Fruit fly (Drosophila melanogaster) whole organism, prepupa: Measurements from ENCODE around the gene CG12010.

Experiments used
- Blimp-1 ChIP-seq: fragments of 200-800 bp; sonication (Bioruptor generic); optimal IDR thresholded peaks from 3 replicates; lab custom pipeline; 2017; ENCODE audit warnings: missing biosample characterization, missing genetic modification characterization, mild to moderate bottlenecking, moderate library complexity, missing genetic modification reagents
- CG10631 ChIP-seq: fragments of 200-800 bp; sonication (Bioruptor generic); optimal IDR thresholded peaks from 2 replicates; lab custom pipeline; 2016; ENCODE audit warnings: missing biosample characterization, missing genetic modification characterization
- CG10669 ChIP-seq: fragments of 200-800 bp; sonication (Bioruptor generic); optimal IDR thresholded peaks from 3 replicates; lab custom pipeline; 2018; ENCODE audit warnings: missing biosample characterization, mild to moderate bottlenecking, missing genetic modification characterization, moderate library complexity
- CG11294 ChIP-seq: fragments of 200-800 bp; sonication (Bioruptor generic); IDR thresholded peaks from 2 replicates; pipeline ENCODE4 v1.3.6; 2022; ENCODE audit warnings: missing biosample characterization, missing genetic modification characterization
- CG11902 ChIP-seq: fragments of 200-800 bp; sonication (Bioruptor generic); optimal IDR thresholded peaks from 3 replicates; lab custom pipeline; 2016; ENCODE audit warnings: missing biosample characterization, missing genetic modification characterization
- CG15336 ChIP-seq: fragments of 200-800 bp; sonication (Bioruptor generic); IDR thresholded peaks from 2 replicates; pipeline ENCODE4 v1.3.6; 2022; ENCODE audit warnings: missing biosample characterization, missing genetic modification characterization
- CG1621 ChIP-seq: fragments of 200-800 bp; sonication (Bioruptor generic); optimal IDR thresholded peaks from 3 replicates; lab custom pipeline; 2018; ENCODE audit warnings: missing biosample characterization, mild to moderate bottlenecking, missing genetic modification characterization
- CG3032 ChIP-seq: fragments of 200-800 bp; optimal IDR thresholded peaks from 2 replicates; lab custom pipeline; 2019; ENCODE audit warnings: missing biosample characterization, mild to moderate bottlenecking, missing genetic modification characterization, moderate library complexity
- CG31627 ChIP-seq: fragments of 200-800 bp; sonication (Bioruptor generic); optimal IDR thresholded peaks from 3 replicates; lab custom pipeline; 2016; ENCODE audit warnings: missing biosample characterization, missing genetic modification characterization
- CG32006 ChIP-seq: fragments of 200-800 bp; sonication (Bioruptor generic); optimal IDR thresholded peaks from 3 replicates; lab custom pipeline; 2017; ENCODE audit warnings: missing biosample characterization, mild to moderate bottlenecking, missing genetic modification characterization
- CG34406 ChIP-seq: fragments of 200-800 bp; sonication (Bioruptor generic); optimal IDR thresholded peaks from 3 replicates; lab custom pipeline; 2016; ENCODE audit warnings: missing biosample characterization, missing genetic modification characterization
- CG3919 ChIP-seq: fragments of 200-800 bp; sonication (Bioruptor generic); optimal IDR thresholded peaks from 3 replicates; lab custom pipeline; 2016; ENCODE audit warnings: missing biosample characterization, missing genetic modification characterization
- CG4318 ChIP-seq: fragments of 200-800 bp; sonication (Bioruptor generic); optimal IDR thresholded peaks from 3 replicates; lab custom pipeline; 2017; ENCODE audit warnings: missing biosample characterization, mild to moderate bottlenecking, missing genetic modification characterization
- CG6276 ChIP-seq: fragments of 200-800 bp; sonication (Bioruptor generic); optimal IDR thresholded peaks from 2 replicates; lab custom pipeline; 2017; ENCODE audit warnings: missing biosample characterization, mild to moderate bottlenecking, missing genetic modification characterization
- CG6808 ChIP-seq: fragments of 200-800 bp; sonication (Bioruptor generic); optimal IDR thresholded peaks from 3 replicates; lab custom pipeline; 2017; ENCODE audit warnings: missing biosample characterization, missing genetic modification characterization, mild to moderate bottlenecking, moderate library complexity, missing genetic modification reagents
- CG6854 ChIP-seq: fragments of 200-800 bp; sonication (Bioruptor generic); optimal IDR thresholded peaks from 2 replicates; lab custom pipeline; 2017; ENCODE audit warnings: missing biosample characterization, mild to moderate bottlenecking, missing genetic modification characterization
- CG8319 ChIP-seq: fragments of 200-800 bp; sonication (Bioruptor generic); optimal IDR thresholded peaks from 3 replicates; lab custom pipeline; 2016; ENCODE audit warnings: missing biosample characterization, missing genetic modification characterization
- CG9139 ChIP-seq: fragments of 200-800 bp; sonication (Bioruptor generic); optimal IDR thresholded peaks from 3 replicates; lab custom pipeline; 2017; ENCODE audit warnings: missing biosample characterization, mild to moderate bottlenecking, missing genetic modification characterization
- Eip75B ChIP-seq: fragments of 200-800 bp; sonication (Bioruptor generic); optimal IDR thresholded peaks from 3 replicates; lab custom pipeline; 2016; ENCODE audit warnings: missing biosample characterization, missing genetic modification characterization
- Eip93F ChIP-seq: fragments of 200-800 bp; sonication (Bioruptor generic); optimal IDR thresholded peaks from 2 replicates; lab custom pipeline; 2016; ENCODE audit warnings: missing biosample characterization, mild to moderate bottlenecking, missing genetic modification characterization
- Ets21C ChIP-seq: fragments of 200-800 bp; sonication (Bioruptor generic); optimal IDR thresholded peaks from 3 replicates; lab custom pipeline; 2016; ENCODE audit warnings: missing biosample characterization, missing genetic modification characterization
- Ets96B ChIP-seq: fragments of 200-800 bp; optimal IDR thresholded peaks from 2 replicates; lab custom pipeline; 2019; ENCODE audit warnings: missing biosample characterization, mild to moderate bottlenecking, missing genetic modification characterization, moderate library complexity
- Gug ChIP-seq: fragments of 200-800 bp; sonication (Bioruptor generic); IDR thresholded peaks from 2 replicates; pipeline ENCODE4 v1.3.6; 2022; ENCODE audit warnings: missing biosample characterization, missing genetic modification characterization
- Hr39 ChIP-seq: fragments of 200-800 bp; sonication (Bioruptor generic); optimal IDR thresholded peaks from 2 replicates; lab custom pipeline; 2016; ENCODE audit warnings: missing biosample characterization, missing genetic modification characterization
- Hr4 ChIP-seq: fragments of 200-800 bp; sonication (Bioruptor generic); optimal IDR thresholded peaks from 3 replicates; lab custom pipeline; 2016; ENCODE audit warnings: missing biosample characterization, missing genetic modification characterization
- Lpt ChIP-seq: fragments of 200-800 bp; sonication (Bioruptor generic); optimal IDR thresholded peaks from 3 replicates; lab custom pipeline; 2016; ENCODE audit warnings: missing biosample characterization, missing genetic modification characterization
- Met ChIP-seq: fragments of 200-800 bp; sonication (Bioruptor generic); optimal IDR thresholded peaks from 3 replicates; lab custom pipeline; 2016; ENCODE audit warnings: missing biosample characterization, missing genetic modification characterization
- OdsH ChIP-seq: fragments of 200-800 bp; sonication (Bioruptor generic); optimal IDR thresholded peaks from 3 replicates; lab custom pipeline; 2016; ENCODE audit warnings: missing biosample characterization, missing genetic modification characterization
- Smox ChIP-seq: fragments of 200-800 bp; sonication (Bioruptor generic); optimal IDR thresholded peaks from 3 replicates; lab custom pipeline; 2016; ENCODE audit warnings: missing biosample characterization, missing genetic modification characterization
- Sox14 ChIP-seq: fragments of 200-800 bp; sonication (Bioruptor generic); optimal IDR thresholded peaks from 3 replicates; lab custom pipeline; 2016; ENCODE audit warnings: missing biosample characterization, missing genetic modification characterization
- Sox15 ChIP-seq: fragments of 200-800 bp; sonication (Bioruptor generic); optimal IDR thresholded peaks from 3 replicates; lab custom pipeline; 2016; ENCODE audit warnings: missing biosample characterization, missing genetic modification characterization
- acj6 ChIP-seq: fragments of 200-800 bp; sonication (Bioruptor generic); optimal IDR thresholded peaks from 3 replicates; lab custom pipeline; 2016; ENCODE audit warnings: missing biosample characterization, missing genetic modification characterization
- dac ChIP-seq: fragments of 200-800 bp; sonication (Bioruptor generic); optimal IDR thresholded peaks from 2 replicates; lab custom pipeline; 2017; ENCODE audit warnings: missing biosample characterization, mild to moderate bottlenecking, missing genetic modification characterization
- dsx ChIP-seq: fragments of 200-800 bp; optimal IDR thresholded peaks from 3 replicates; lab custom pipeline; 2019; ENCODE audit warnings: missing biosample characterization, mild to moderate bottlenecking, missing genetic modification characterization, moderate library complexity; ENCODE audit not compliant: poor library complexity, severe bottlenecking
- esn ChIP-seq: fragments of 200-800 bp; sonication (Bioruptor generic); optimal IDR thresholded peaks from 2 replicates; lab custom pipeline; 2016; ENCODE audit warnings: missing biosample characterization, mild to moderate bottlenecking, missing genetic modification characterization, moderate library complexity
- fkh ChIP-seq: fragments of 200-800 bp; sonication (Bioruptor generic); optimal IDR thresholded peaks from 3 replicates; lab custom pipeline; 2017; ENCODE audit warnings: missing biosample characterization, mild to moderate bottlenecking, missing genetic modification characterization, moderate library complexity
- pdm3 ChIP-seq: fragments of 200-800 bp; sonication (Bioruptor generic); optimal IDR thresholded peaks from 3 replicates; lab custom pipeline; 2016; ENCODE audit warnings: missing biosample characterization, missing genetic modification characterization
- salr ChIP-seq, 2 experiments: fragments of 200-800 bp; sonication (Bioruptor generic); optimal IDR thresholded peaks; 3 replicates each; lab custom pipeline; 2016 to 2018; ENCODE audit warnings: missing biosample characterization in 2 of 2, missing genetic modification characterization in 2 of 2, mild to moderate bottlenecking in 1 of 2
- spab ChIP-seq: fragments of 200-800 bp; sonication (Bioruptor generic); optimal IDR thresholded peaks from 2 replicates; lab custom pipeline; 2017; ENCODE audit warnings: missing biosample characterization, mild to moderate bottlenecking, missing genetic modification characterization, missing genetic modification reagents
- ss ChIP-seq, 2 experiments: fragments of 200-800 bp; sonication (Bioruptor generic); optimal IDR thresholded peaks; 2 replicates in 1 of 2; 3 replicates in 1 of 2; lab custom pipeline; 2017 to 2018; ENCODE audit warnings: mild to moderate bottlenecking in 2 of 2, missing biosample characterization in 2 of 2, missing genetic modification characterization in 2 of 2, moderate library complexity in 1 of 2
- svp ChIP-seq: fragments of 200-800 bp; sonication (Bioruptor generic); peaks from one replicate; lab custom pipeline; 2016; ENCODE audit warnings: missing biosample characterization, missing genetic modification characterization
- topi ChIP-seq: fragments of 200-800 bp; sonication (Bioruptor generic); optimal IDR thresholded peaks from 3 replicates; lab custom pipeline; 2016; ENCODE audit warnings: missing biosample characterization, missing genetic modification characterization
- vri ChIP-seq: fragments of 200-800 bp; sonication (Bioruptor generic); optimal IDR thresholded peaks from 3 replicates; lab custom pipeline; 2016; ENCODE audit warnings: missing biosample characterization, mild to moderate bottlenecking, missing genetic modification characterization

CG12010 gene

DNA sequence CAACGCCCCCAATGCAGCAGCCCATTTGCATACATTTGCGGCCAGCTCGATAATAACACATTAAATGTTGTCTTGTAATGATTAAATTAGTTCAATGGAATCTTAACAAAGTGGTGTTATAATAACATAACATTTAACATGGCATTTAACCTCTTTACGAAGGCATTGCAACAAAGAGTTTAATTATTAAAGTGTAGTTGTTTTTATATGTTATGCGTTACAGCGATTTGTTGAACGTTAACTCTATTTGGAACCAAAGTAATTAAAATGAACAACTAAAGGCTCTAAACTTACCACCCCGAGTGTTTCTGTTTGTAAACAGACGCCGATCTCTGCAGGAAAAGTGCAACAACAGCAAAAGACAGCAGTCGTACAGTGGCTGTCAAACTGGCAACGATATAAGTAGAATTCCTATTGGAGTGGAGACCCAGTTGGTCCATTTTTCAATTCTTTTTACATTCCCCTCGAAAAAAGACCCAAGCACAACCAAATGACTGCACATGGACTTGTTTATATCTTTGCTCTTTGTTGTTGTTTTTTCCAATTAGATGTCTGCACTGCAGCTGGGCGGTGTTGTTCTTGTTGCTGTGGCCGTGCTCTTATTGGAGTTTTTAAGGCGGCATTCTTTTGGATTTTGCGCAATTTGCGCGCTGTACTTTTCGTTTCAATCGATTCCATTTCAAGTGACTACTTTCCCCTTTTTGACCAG lies 35.0 kb upstream of the CG12010 start (continued):
- TF ChIP-seq Gug, result no peak; the same call in 1 of the 2 replicates
- TF ChIP-seq CG3919, result peak; percentile 55
- TF ChIP-seq Eip75B, result no peak
- TF ChIP-seq CG11294 (GFP tag; lab: Robert Waterston, UW), result no peak; the same call in 1 of the 2 replicates
- TF ChIP-seq Blimp-1, result no peak
- peak; percentile 70 for TF ChIP-seq CG6808 (GFP tag; lab: Kevin White, UChicago)
- TF ChIP-seq CG32006, result peak; percentile 85
- TF ChIP-seq fkh (GFP tag; lab: Kevin White, UChicago), result no peak
- TF ChIP-seq, all 60 proteins: peak for 29

DNA sequence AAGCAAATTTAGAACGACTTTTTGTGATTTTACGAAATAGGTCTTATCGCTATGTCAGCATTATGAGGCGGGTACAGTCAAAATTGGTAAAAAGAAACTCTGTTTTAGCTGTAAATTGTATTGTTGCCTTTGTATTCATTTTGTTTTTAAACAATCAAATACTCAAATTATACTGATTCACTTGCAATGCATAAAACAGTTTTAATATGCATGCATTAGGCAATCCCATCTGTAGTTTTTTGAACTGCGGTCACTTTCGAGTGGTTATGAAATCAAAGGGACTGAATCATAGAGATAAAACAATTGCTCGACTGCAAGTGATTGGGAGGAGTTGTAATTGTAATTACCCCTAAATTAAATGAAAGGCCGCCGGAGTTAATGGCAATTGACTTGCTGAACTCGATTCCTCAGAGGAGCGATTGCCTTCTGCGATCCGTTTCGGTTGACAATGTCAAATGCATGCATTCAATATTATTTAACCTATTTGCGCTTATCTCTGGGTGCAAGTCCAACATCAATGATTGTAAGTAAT lies 34.3 kb upstream of the CG12010 start:
- peak; percentile 37 for TF ChIP-seq Met
- TF ChIP-seq svp (GFP tag; lab: Kevin White, UChicago), result peak; percentile 94
- TF ChIP-seq CG10631 (GFP tag; lab: Kevin White, UChicago), result no peak
- peak; percentile 6 for TF ChIP-seq esn (GFP tag; lab: Kevin White, UChicago)
- TF ChIP-seq Smox, result no peak
- peak; percentile 65 for TF ChIP-seq vri (GFP tag; lab: Kevin White, UChicago)
- TF ChIP-seq CG34406 (GFP tag; lab: Kevin White, UChicago), result no peak
- peak; percentile 39 for TF ChIP-seq Hr39 (GFP tag; lab: Kevin White, UChicago)

DNA sequence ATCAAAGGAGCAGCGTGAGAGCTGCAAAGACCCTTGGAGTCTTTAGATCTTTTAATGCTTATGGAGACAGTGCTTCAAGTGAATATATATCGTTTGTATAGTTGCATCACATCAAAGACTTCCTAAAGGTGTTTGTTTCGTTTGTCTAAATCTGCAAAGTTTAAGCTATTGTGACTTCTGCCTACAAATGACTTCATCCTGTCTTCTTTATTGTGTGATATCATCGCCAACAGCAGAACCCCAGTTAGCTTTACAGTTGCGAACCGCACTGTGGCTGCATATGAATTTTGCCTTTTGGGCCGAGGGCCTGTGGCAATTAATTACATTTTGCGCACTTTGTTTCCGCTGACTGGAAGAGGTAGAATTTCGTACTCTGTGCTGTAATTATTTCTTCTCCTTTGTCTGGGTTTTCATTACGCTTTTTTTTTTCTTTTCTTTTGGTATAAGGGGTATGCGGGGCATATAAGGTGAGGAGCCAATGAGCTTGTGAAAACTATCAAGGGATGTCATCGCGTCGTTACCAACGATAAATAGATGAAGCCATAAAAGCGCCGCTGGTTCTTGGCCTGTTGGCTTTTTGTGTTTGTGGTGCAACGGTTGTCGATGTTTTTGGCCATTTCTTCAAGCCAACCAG lies 31.7 kb upstream of the CG12010 start:
- TF ChIP-seq ss (GFP tag; optimal IDR thresholded peaks at IDR 0.05; lab: Kevin White, UChicago), result peak; percentile 34 to 57
- peak; percentile 79 for TF ChIP-seq vri (GFP tag; lab: Kevin White, UChicago)
- TF ChIP-seq CG10631 (GFP tag; lab: Kevin White, UChicago), result peak; percentile 71
- TF ChIP-seq salr (GFP tag; optimal IDR thresholded peaks at IDR 0.05; lab: Kevin White, UChicago), result peak; percentile 30 to 40
- peak; percentile 72 for TF ChIP-seq Ets21C (GFP tag; lab: Kevin White, UChicago)
- no peak for TF ChIP-seq Lpt (GFP tag; lab: Kevin White, UChicago)
- TF ChIP-seq svp (GFP tag; lab: Kevin White, UChicago), result peak; percentile 89
- peak; percentile 57 for TF ChIP-seq CG15336 (GFP tag; lab: Robert Waterston, UW)
- peak; percentile 15 for TF ChIP-seq CG8319 (GFP tag; lab: Kevin White, UChicago)
- TF ChIP-seq dac (GFP tag; lab: Kevin White, UChicago), result no peak
- TF ChIP-seq OdsH (GFP tag; lab: Kevin White, UChicago), result peak; percentile 57
- peak; percentile 62 for TF ChIP-seq CG10669 (GFP tag; lab: Kevin White, UChicago)
- peak; percentile 23 for TF ChIP-seq CG32006
- TF ChIP-seq pdm3, result peak; percentile 73
- peak; percentile 73 for TF ChIP-seq acj6 (GFP tag; lab: Kevin White, UChicago)
- TF ChIP-seq Hr4 (GFP tag; lab: Kevin White, UChicago), result peak; percentile 25
- TF ChIP-seq CG6808 (GFP tag; lab: Kevin White, UChicago), result peak; percentile 53
- no peak for TF ChIP-seq fkh (GFP tag; lab: Kevin White, UChicago)
- TF ChIP-seq CG11902, result peak; percentile 35
- peak; percentile 79 for TF ChIP-seq Eip75B
- TF ChIP-seq CG4318 (GFP tag; lab: Kevin White, UChicago), result no peak
- TF ChIP-seq Sox15 (GFP tag; lab: Kevin White, UChicago), result peak; percentile 53
- TF ChIP-seq CG1621 (tag; lab: Kevin White, UChicago), result peak; percentile 71
- peak; percentile 58 for TF ChIP-seq CG3032 (tag; lab: Kevin White, UChicago)
- TF ChIP-seq Blimp-1, result peak; percentile 23
- TF ChIP-seq CG34406 (GFP tag; lab: Kevin White, UChicago), result peak; percentile 61
- TF ChIP-seq spab (GFP tag; lab: Kevin White, UChicago), result peak; percentile 57
- peak; percentile 85 for TF ChIP-seq CG31627 (GFP tag; lab: Kevin White, UChicago)
- TF ChIP-seq Sox14 (GFP tag; lab: Kevin White, UChicago), result peak; percentile 77
- TF ChIP-seq CG6276 (GFP tag; lab: Kevin White, UChicago), result no peak
- TF ChIP-seq Ets96B, result peak; percentile 70
- TF ChIP-seq dsx (GFP tag; lab: Kevin White, UChicago), result peak; percentile 84
- TF ChIP-seq CG6854 (GFP tag; lab: Kevin White, UChicago), result peak; percentile 64
- TF ChIP-seq Eip93F (GFP tag; lab: Kevin White, UChicago), result peak; percentile 72
- TF ChIP-seq Smox, result peak; percentile 79
- TF ChIP-seq CG11294 (GFP tag; lab: Robert Waterston, UW), result no peak
- TF ChIP-seq CG9139 (GFP tag; lab: Kevin White, UChicago), result no peak
- TF ChIP-seq topi (GFP tag; lab: Kevin White, UChicago), result peak; percentile 75
